Worm (Caenorhabditis elegans): ENCODE measurements around the gene nhr-187.

Gene nhr-187

DNA sequence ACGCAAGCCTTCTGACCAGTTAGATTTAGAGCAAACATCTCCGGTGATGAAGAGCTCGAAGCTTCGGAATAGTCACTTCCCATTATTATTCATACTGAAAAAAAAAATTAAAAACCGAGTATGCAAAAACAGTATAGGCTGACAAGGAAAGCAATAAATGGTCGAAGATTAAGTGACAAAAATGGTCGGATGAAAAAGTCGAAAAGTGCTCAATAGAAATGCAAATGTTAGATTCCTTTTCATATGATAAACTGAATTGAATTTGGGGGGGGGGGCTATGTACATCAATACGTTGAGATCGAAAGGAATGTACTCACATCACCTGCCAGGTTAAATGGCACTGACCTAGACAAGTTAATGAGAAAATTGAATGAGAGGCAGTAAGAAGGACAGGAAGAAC lies at the start of gene nhr-187:
nhr-187 (minus strand) TSS at position 101 of the 400 bp plus-strand sequence.
- no peak for TF ChIP-seq mep-1 (tag; optimal IDR thresholded peaks at IDR 0.05)
- no peak for TF ChIP-seq ceh-20 (GFP tag; IDR thresholded peaks at IDR 0.05)
- TF ChIP-seq dmd-6 (GFP tag; IDR thresholded peaks at IDR 0.05): no peak
- no peak for TF ChIP-seq nhr-10 (tag; optimal IDR thresholded peaks at IDR 0.05)
- no peak for TF ChIP-seq unc-130 (GFP tag; optimal IDR thresholded peaks at IDR 0.05)
- TF ChIP-seq unc-62 (GFP tag; optimal IDR thresholded peaks at IDR 0.05 in 1 of 2): peak in 1 of 2 experiments; percentile 25
- no peak for TF ChIP-seq unc-62 (tag; optimal IDR thresholded peaks at IDR 0.05)
- no peak for TF ChIP-seq aha-1 (tag)

DNA sequence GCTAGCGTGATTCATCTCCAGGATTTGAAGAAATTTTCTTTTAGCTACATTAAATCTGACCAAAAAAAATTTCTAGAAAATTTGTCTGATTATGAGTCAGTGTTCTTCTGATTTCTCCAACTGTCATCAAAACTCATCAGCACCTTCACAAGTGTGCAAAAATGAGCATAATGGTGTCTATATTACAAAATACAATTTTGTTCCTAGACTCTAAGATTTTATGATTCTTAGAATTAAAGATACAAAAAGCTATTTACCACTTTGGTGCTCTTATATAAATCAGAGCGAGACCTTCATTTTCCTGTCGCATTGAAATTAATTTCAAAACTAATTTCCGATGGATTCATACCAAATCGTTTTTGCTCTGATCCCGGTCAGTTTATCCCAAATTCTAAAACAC lies 49.7 kb upstream of the nhr-187 start, which contains the start of gene srx-68:
srx-68 (plus strand) TSS at position 301 of the 400 bp plus-strand sequence.
- TF ChIP-seq tag-97 (GFP tag; IDR thresholded peaks at IDR 0.05): no peak
- TF ChIP-seq egl-27 (tag; optimal IDR thresholded peaks at IDR 0.05): no peak
- no peak for TF ChIP-seq unc-130 (GFP tag; optimal IDR thresholded peaks at IDR 0.05)
- no peak for TF ChIP-seq lin-38 (GFP tag; IDR thresholded peaks at IDR 0.05)
- no peak for TF ChIP-seq egl-43 (GFP tag; IDR thresholded peaks at IDR 0.05)

DNA sequence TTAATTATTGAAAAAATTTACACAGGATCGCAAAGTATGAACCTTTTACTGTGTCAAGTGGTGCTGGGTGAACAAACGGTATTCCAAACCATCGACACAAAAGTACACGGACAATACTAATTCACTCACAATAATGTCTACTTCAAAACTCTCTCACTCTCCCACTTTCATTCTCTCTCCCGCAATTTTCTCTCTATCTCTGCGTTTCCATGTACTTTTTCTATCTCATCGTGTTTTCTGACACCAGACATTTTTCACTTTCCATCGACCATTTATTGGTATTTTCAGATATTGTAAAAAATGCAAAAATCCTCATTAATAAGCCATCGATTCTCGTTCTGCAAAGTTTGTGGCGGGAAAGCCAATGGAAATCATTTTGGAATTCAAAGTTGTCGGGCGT lies 43.1 kb upstream of the nhr-187 start, which contains the start of gene nhr-156:
nhr-156 (plus strand) TSS at position 266 of the 400 bp plus-strand sequence.
- TF ChIP-seq nhr-28 (tag; optimal IDR thresholded peaks at IDR 0.05) (peak; percentile 0), pqm-1 (tag; optimal IDR thresholded peaks at IDR 0.05) (peak; percentile 3), ztf-7 (tag; optimal IDR thresholded peaks at IDR 0.05) (no peak), duxl-1 (tag; optimal IDR thresholded peaks at IDR 0.05; ENCODE audit: poor library complexity) (peak; percentile 81)

DNA sequence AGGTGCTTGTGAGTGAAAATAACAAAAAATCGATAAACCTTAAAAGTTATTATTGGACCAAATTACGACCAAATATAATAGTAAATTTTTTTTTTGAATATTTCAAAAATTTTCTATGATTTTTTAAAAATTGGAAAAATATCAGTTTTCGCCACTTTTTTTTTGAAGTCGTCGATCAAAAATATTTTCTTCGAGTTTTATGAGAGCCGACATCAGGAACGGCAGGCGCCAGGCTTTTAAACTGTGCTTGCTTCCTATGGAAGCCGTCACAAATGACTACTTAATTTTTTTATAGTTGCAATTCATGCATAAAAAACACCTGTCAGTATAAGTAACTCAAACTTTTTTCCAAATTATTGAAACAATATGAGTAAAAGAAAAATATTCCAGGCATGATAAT lies 40.7 kb upstream of the nhr-187 start:
- TF ChIP-seq pqm-1 (tag; optimal IDR thresholded peaks at IDR 0.05) (no peak), dpl-1 (GFP tag; optimal IDR thresholded peaks at IDR 0.05) (no peak), unc-62 (GFP tag; optimal IDR thresholded peaks at IDR 0.05 in 1 of 2) (peak in 1 of 2 experiments; percentile 93), unc-62 (tag; optimal IDR thresholded peaks at IDR 0.05) (no peak)

DNA sequence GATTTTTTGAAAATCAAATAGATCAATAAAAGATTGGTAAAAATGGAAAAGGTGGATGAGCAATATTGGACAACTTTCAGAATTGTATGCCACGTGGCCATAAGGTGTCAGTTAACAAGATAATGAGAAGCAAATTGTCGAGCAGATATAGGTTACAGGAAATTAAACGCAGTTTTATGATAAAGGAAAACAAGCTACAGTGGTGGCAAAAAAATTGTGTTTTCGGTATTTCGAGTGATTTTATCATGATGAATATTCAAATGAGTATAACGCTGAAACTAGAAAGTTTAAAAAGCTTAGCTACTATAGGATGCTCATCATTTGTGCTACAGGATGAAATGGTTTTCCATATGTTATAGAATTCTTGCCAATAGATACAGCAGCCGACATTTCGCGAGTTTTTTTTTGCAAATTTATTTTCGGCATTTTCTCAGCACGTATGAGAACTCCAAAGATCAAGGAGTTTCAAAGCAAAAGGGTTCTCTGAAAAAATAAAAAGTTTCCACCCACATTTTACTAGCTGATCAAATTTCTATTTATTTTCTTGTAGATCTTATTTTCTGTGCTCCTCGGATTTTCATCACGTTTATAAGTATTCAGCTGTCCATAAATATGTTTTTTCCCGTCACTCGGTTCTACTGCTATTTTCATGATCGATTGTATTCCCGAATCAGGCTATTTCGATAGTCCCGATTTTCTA lies 39.9 kb upstream of the nhr-187 start, which contains the start of the genes str-229 and srh-190:
str-229 (minus strand) TSS at position 101 of the 700 bp plus-strand sequence.
srh-190 (plus strand) TSS at position 650 of the 700 bp plus-strand sequence.
- TF ChIP-seq nhr-42 (GFP tag; IDR thresholded peaks at IDR 0.05) (no peak), zip-2 (tag; optimal IDR thresholded peaks at IDR 0.05) (no peak), mxl-3 (GFP tag; optimal IDR thresholded peaks at IDR 0.05) (no peak), dmd-6 (GFP tag; IDR thresholded peaks at IDR 0.05) (no peak), arid-1 (GFP tag; conservative IDR thresholded peaks at IDR 0.05) (no peak), snpc-1.2 (GFP tag; IDR thresholded peaks at IDR 0.05) (no peak), lin-38 (GFP tag; IDR thresholded peaks at IDR 0.05) (no peak), aly-2 (tag; optimal IDR thresholded peaks at IDR 0.05) (no peak), ztf-11 (tag; optimal IDR thresholded peaks at IDR 0.05) (no peak), nhr-25 (tag; optimal IDR thresholded peaks at IDR 0.05; ENCODE audit: borderline replicate concordance, insufficient read depth) (no peak), dmd-9 (GFP tag; IDR thresholded peaks at IDR 0.05) (no peak), unc-130 (GFP tag; optimal IDR thresholded peaks at IDR 0.05) (no peak), tag-97 (GFP tag; IDR thresholded peaks at IDR 0.05) (no peak), hmg-1.1 (GFP tag; IDR thresholded peaks at IDR 0.05) (no peak), R02D3.7 (tag; optimal IDR thresholded peaks at IDR 0.05) (no peak), mep-1 (tag; optimal IDR thresholded peaks at IDR 0.05) (no peak), snpc-4 (tag; optimal IDR thresholded peaks at IDR 0.05) (no peak), ceh-44 (GFP tag; IDR thresholded peaks at IDR 0.05) (no peak), nhr-28 (tag; optimal IDR thresholded peaks at IDR 0.05) (no peak), pha-4 (GFP tag; IDR thresholded peaks at IDR 0.05) (no peak), pha-4 (tag; optimal IDR thresholded peaks at IDR 0.05) (no peak)

All from whole organism, L4 larva.